Fruit fly (Drosophila melanogaster): ENCODE measurements around the gene FMRFaR.

Gene FMRFaR

DNA sequence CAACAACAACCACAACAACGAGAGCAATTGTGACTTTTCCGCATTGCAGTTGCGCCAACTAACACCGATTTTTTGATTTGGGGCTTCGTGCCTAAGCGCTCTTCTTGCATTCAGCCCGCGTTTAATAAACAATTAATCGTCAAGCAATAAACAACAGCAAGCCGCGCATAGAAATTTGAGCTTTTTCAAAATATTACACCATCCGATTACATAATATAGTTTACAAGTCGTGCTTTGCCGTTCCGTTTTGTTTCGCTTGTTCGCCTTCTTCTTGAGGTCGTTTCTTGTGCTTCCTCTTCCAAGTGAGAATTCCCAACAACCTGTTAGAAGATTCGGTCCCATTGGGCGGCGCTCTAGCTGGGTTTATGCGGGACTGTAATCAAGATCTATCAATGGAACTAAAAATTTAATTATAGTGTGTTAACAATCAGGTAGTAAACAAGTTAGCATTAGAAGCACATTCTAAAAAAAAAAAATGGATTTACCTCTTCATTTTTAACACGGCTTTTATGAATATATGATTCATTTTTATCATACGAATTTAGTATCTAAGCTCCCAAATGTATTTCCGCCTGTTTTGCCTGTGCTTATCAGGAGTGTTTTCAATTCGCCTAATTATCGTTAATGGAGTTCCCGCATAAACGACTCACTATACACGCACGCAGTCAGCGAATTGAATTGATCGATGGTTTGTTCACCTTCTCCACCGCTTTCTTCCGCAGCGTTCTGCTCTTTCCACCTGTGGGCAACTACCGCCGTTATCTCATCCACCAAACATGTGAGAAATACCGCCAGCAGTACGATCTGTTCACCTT, 34.5 kb downstream of the FMRFaR start (continued):
- TF ChIP-seq CG15269 (tag; optimal IDR thresholded peaks at IDR 0.05): peak; percentile 89
- TF ChIP-seq ERR (GFP tag; optimal IDR thresholded peaks at IDR 0.05): peak; percentile 40
- TF ChIP-seq gt (GFP tag; IDR thresholded peaks at IDR 0.05): no peak
- TF ChIP-seq CG11247 (GFP tag; IDR thresholded peaks at IDR 0.05): peak; percentile 56; the same call in 1 of the 2 replicates
- TF ChIP-seq sob (GFP tag; IDR thresholded peaks at IDR 0.05): peak; percentile 69; the same call in 1 of the 2 replicates
- TF ChIP-seq Hand (GFP tag; optimal IDR thresholded peaks at IDR 0.05): peak; percentile 73
- peak; percentile 55 for TF ChIP-seq tx (GFP tag; optimal IDR thresholded peaks at IDR 0.05)
- TF ChIP-seq CG12942 (GFP tag; optimal IDR thresholded peaks at IDR 0.05): peak; percentile 48
- TF ChIP-seq CG1602 (GFP tag; optimal IDR thresholded peaks at IDR 0.05): peak; percentile 55
- no peak for TF ChIP-seq CG6175 (GFP tag; IDR thresholded peaks at IDR 0.05)
- no peak for TF ChIP-seq Doc3 (GFP tag; IDR thresholded peaks at IDR 0.05; ENCODE audit: partially characterized antibody)
- TF ChIP-seq CG4360 (GFP tag; IDR thresholded peaks at IDR 0.05): no peak
- peak; percentile 85 for TF ChIP-seq caup (GFP tag; optimal IDR thresholded peaks at IDR 0.05; ENCODE audit: severe bottlenecking)
- peak; percentile 55 for TF ChIP-seq sim (GFP tag; IDR thresholded peaks at IDR 0.05)
- no peak for TF ChIP-seq CG1832 (GFP tag; optimal IDR thresholded peaks at IDR 0.05)
- no peak for TF ChIP-seq hb (GFP tag; IDR thresholded peaks at IDR 0.05; ENCODE audit: partially characterized antibody)
- no peak for TF ChIP-seq inv (GFP tag; IDR thresholded peaks at IDR 0.05; ENCODE audit: partially characterized antibody)
- peak; percentile 44; the same call in 1 of the 2 replicates for TF ChIP-seq CG1024 (GFP tag; IDR thresholded peaks at IDR 0.05)
- TF ChIP-seq Ets97D (GFP tag; optimal IDR thresholded peaks at IDR 0.05): peak; percentile 33
- peak; percentile 92 for TF ChIP-seq CG8924 (tag; optimal IDR thresholded peaks at IDR 0.05)
- TF ChIP-seq CG9932 (GFP tag; IDR thresholded peaks at IDR 0.05): peak; percentile 79
- peak; percentile 73 to 88 for TF ChIP-seq bsh (GFP tag; optimal IDR thresholded peaks at IDR 0.05)
- TF ChIP-seq Chrac-16 (GFP tag; optimal IDR thresholded peaks at IDR 0.05): peak; percentile 61
- TF ChIP-seq CG8281 (tag; optimal IDR thresholded peaks at IDR 0.05): peak; percentile 59
- peak; percentile 48 for TF ChIP-seq ac (GFP tag; optimal IDR thresholded peaks at IDR 0.05)
- peak; percentile 85 for TF ChIP-seq CG2120 (GFP tag; optimal IDR thresholded peaks at IDR 0.05)
- TF ChIP-seq lmd (GFP tag; IDR thresholded peaks at IDR 0.05): peak; percentile 72
- peak; percentile 86 for TF ChIP-seq CG12219 (GFP tag; optimal IDR thresholded peaks at IDR 0.05)
- peak; percentile 69 for TF ChIP-seq en (GFP tag; optimal IDR thresholded peaks at IDR 0.05)
- peak; percentile 76 for TF ChIP-seq CG10431 (GFP tag; optimal IDR thresholded peaks at IDR 0.05)
- peak; percentile 84 for TF ChIP-seq CG6689 (GFP tag; IDR thresholded peaks at IDR 0.05)
- TF ChIP-seq corto (GFP tag; optimal IDR thresholded peaks at IDR 0.05): peak; percentile 5
- TF ChIP-seq ab (GFP tag; optimal IDR thresholded peaks at IDR 0.05): no peak
- TF ChIP-seq prd (optimal IDR thresholded peaks at IDR 0.05): no peak
- peak; percentile 77 for TF ChIP-seq prd (GFP tag; IDR thresholded peaks at IDR 0.05)
- peak; percentile 21 for TF ChIP-seq Myb (GFP tag; optimal IDR thresholded peaks at IDR 0.05)
- peak; percentile 17; the same call in 1 of the 2 replicates for TF ChIP-seq hbn (GFP tag; IDR thresholded peaks at IDR 0.05; ENCODE audit: partially characterized antibody)
- TF ChIP-seq CG11696 (GFP tag; IDR thresholded peaks at IDR 0.05): peak; percentile 47
- TF ChIP-seq sisA (GFP tag; IDR thresholded peaks at IDR 0.05): peak; percentile 51; the same call in 1 of the 2 replicates
- TF ChIP-seq gsb (GFP tag; IDR thresholded peaks at IDR 0.05): no peak
- no peak for TF ChIP-seq HmgD (GFP tag; optimal IDR thresholded peaks at IDR 0.05)
- peak; percentile 67 for TF ChIP-seq CG8765 (GFP tag; IDR thresholded peaks at IDR 0.05)
- TF ChIP-seq CG7987 (GFP tag; optimal IDR thresholded peaks at IDR 0.05): peak; percentile 46
- TF ChIP-seq B-H2 (GFP tag; optimal IDR thresholded peaks at IDR 0.05): peak; percentile 78
- peak; percentile 84 for TF ChIP-seq CG4424 (GFP tag; optimal IDR thresholded peaks at IDR 0.05)
- TF ChIP-seq Sox102F (GFP tag; optimal IDR thresholded peaks at IDR 0.05): peak; percentile 78
- no peak for TF ChIP-seq CG17612 (GFP tag; IDR thresholded peaks at IDR 0.05)
- peak; percentile 76 for TF ChIP-seq CG32532 (GFP tag; IDR thresholded peaks at IDR 0.05)
- no peak for TF ChIP-seq HLH4C (GFP tag; IDR thresholded peaks at IDR 0.05; ENCODE audit: partially characterized antibody)
